Worm (Caenorhabditis elegans): Measurements from ENCODE around the gene C17B7.12.

- TF ChIP-seq B0310.2 (tag; optimal IDR thresholded peaks at IDR 0.05): no peak
- no peak for TF ChIP-seq tbx-37 (GFP tag; conservative IDR thresholded peaks at IDR 0.05)
- TF ChIP-seq ceh-13 (GFP tag; optimal IDR thresholded peaks at IDR 0.05): no peak
- TF ChIP-seq aly-1 (tag; optimal IDR thresholded peaks at IDR 0.05): no peak
- TF ChIP-seq ets-7 (tag; optimal IDR thresholded peaks at IDR 0.05): no peak
- no peak for TF ChIP-seq ama-1 (optimal IDR thresholded peaks at IDR 0.05)
- no peak for TF ChIP-seq F13C5.2 (tag; optimal IDR thresholded peaks at IDR 0.05)
- TF ChIP-seq tbx-11 (GFP tag; IDR thresholded peaks at IDR 0.05): no peak
- no peak for TF ChIP-seq flt-1 (GFP tag; IDR thresholded peaks at IDR 0.05)
- TF ChIP-seq hmbx-1 (tag; optimal IDR thresholded peaks at IDR 0.05): no peak
- TF ChIP-seq hnd-1 (tag; optimal IDR thresholded peaks at IDR 0.05): no peak
Observed at ce11 chrV:3315308-3315707, 37.7 kb upstream of the C17B7.12 start, which contains the start of gene arrd-19.

Measured in whole organism, early embryonic.